Worm (Caenorhabditis elegans): ENCODE measurements around the gene C12D12.1.

DNA sequence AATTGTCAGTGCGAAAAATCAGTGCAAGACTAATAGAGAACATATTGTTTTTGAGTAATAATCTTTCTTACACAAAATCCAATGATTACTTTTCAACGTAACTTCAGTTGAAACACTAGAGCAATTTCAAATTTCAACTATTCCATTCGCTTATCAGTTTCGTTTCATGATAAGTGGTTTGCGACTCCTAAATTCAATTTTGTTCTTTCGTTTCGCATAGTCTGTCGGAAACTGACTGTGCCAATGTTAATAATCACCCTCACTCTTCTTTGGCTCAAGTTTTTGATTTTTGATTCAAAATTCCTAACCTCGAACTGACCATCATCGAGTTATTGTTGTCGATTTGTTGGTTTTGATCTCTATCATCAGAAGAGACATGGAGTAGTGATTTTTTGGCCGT lies 49.7 kb downstream of the C12D12.1 start:
- TF ChIP-seq tbx-37 (GFP tag; conservative IDR thresholded peaks at IDR 0.05) = no peak
- TF ChIP-seq hnd-1 (tag; optimal IDR thresholded peaks at IDR 0.05) = no peak
- TF ChIP-seq flt-1 (GFP tag; IDR thresholded peaks at IDR 0.05) = no peak
- no peak for TF ChIP-seq ceh-36 (tag; optimal IDR thresholded peaks at IDR 0.05)
- no peak for TF ChIP-seq ama-1 (optimal IDR thresholded peaks at IDR 0.05)
- no peak for TF ChIP-seq scrt-1 (GFP tag; IDR thresholded peaks at IDR 0.05)
- TF ChIP-seq ceh-13 (GFP tag; optimal IDR thresholded peaks at IDR 0.05) = no peak
- TF ChIP-seq aly-1 (tag; optimal IDR thresholded peaks at IDR 0.05) = no peak
- no peak for TF ChIP-seq tra-4 (tag; optimal IDR thresholded peaks at IDR 0.05)
- no peak for TF ChIP-seq hmbx-1 (tag; optimal IDR thresholded peaks at IDR 0.05)
- TF ChIP-seq F13C5.2 (tag; optimal IDR thresholded peaks at IDR 0.05) = no peak
